Fruit fly (Drosophila melanogaster) whole organism, embryonic: ENCODE data around the gene CG13796.

ENCODE experiments used
- Antp ChIP-seq: fragments of 200-800 bp; sonication (Bioruptor generic); optimal IDR thresholded peaks from 3 replicates; lab custom pipeline; 2016; ENCODE audit warnings: missing biosample characterization, missing genetic modification characterization
- Blimp-1 ChIP-seq: fragments of 200-800 bp; sonication (Bioruptor generic); optimal IDR thresholded peaks from 3 replicates; lab custom pipeline; 2018; ENCODE audit warnings: missing biosample characterization, missing genetic modification characterization, mild to moderate bottlenecking, moderate library complexity, missing genetic modification reagents
- Bteb2 ChIP-seq: fragments of 200-800 bp; sonication (Bioruptor generic); optimal IDR thresholded peaks from 2 replicates; lab custom pipeline; 2016; ENCODE audit warnings: missing biosample characterization, missing genetic modification characterization
- CG10147 ChIP-seq: fragments of 200-800 bp; sonication (Bioruptor generic); optimal IDR thresholded peaks from 2 replicates; lab custom pipeline; 2019; ENCODE audit warnings: missing biosample characterization, mild to moderate bottlenecking, missing genetic modification characterization, moderate library complexity
- CG10431 ChIP-seq: fragments of 200-800 bp; sonication (Bioruptor generic); optimal IDR thresholded peaks from 3 replicates; lab custom pipeline; 2018; ENCODE audit warnings: missing biosample characterization, mild to moderate bottlenecking, missing genetic modification characterization
- CG11695 ChIP-seq: fragments of 200-800 bp; sonication (Bioruptor generic); IDR thresholded peaks from 3 replicates; pipeline ENCODE4 v1.3.6; 2022; ENCODE audit warnings: missing biosample characterization, missing genetic modification characterization
- CG14965 ChIP-seq: fragments of 200-800 bp; sonication (Bioruptor generic); optimal IDR thresholded peaks from 2 replicates; lab custom pipeline; 2016; ENCODE audit warnings: missing biosample characterization, missing genetic modification characterization, borderline replicate concordance
- CG15269 ChIP-seq: fragments of 200-800 bp; sonication (Bioruptor generic); optimal IDR thresholded peaks from 2 replicates; lab custom pipeline; 2018; ENCODE audit warnings: missing biosample characterization, mild to moderate bottlenecking, missing genetic modification characterization, moderate library complexity
- CG3726 ChIP-seq: fragments of 200-800 bp; sonication (Bioruptor generic); IDR thresholded peaks from 3 replicates; pipeline ENCODE4, ENCODE4 v1.3.6; 2022; ENCODE audit warnings: missing biosample characterization, missing genetic modification characterization
- CG42726 ChIP-seq: fragments of 200-800 bp; sonication (Bioruptor generic); IDR thresholded peaks from 2 replicates; pipeline ENCODE4 v1.3.6; 2022; ENCODE audit warnings: missing biosample characterization, missing genetic modification characterization; ENCODE audit not compliant: partially characterized antibody
- CG5953 ChIP-seq: fragments of 200-800 bp; sonication (Bioruptor generic); IDR thresholded peaks from 2 replicates; pipeline ENCODE4 v1.3.6; 2022; ENCODE audit warnings: missing biosample characterization, missing genetic modification characterization
- CHES-1-like ChIP-seq: fragments of 200-800 bp; sonication (Bioruptor generic); optimal IDR thresholded peaks from 2 replicates; lab custom pipeline; 2016; ENCODE audit warnings: missing biosample characterization, missing genetic modification characterization
- Dp ChIP-seq: fragments of 200-800 bp; sonication (Bioruptor generic); optimal IDR thresholded peaks from 2 replicates; lab custom pipeline; 2018; ENCODE audit warnings: missing biosample characterization, mild to moderate bottlenecking, missing genetic modification characterization, moderate library complexity
- Drgx ChIP-seq: fragments of 200-800 bp; sonication (Bioruptor generic); IDR thresholded peaks from 2 replicates; pipeline ENCODE4 v1.3.6; 2022; ENCODE audit warnings: missing biosample characterization, missing genetic modification characterization
- H2.0 ChIP-seq: fragments of 200-800 bp; sonication (Bioruptor generic); IDR thresholded peaks from 2 replicates; pipeline ENCODE4 v1.3.6; 2022; ENCODE audit warnings: missing biosample characterization, missing genetic modification characterization
- Mad ChIP-seq: fragments of 200-800 bp; sonication (Bioruptor generic); optimal IDR thresholded peaks from 2 replicates; lab custom pipeline; 2016; ENCODE audit warnings: missing biosample characterization, missing genetic modification characterization
- Meics ChIP-seq: fragments of 200-800 bp; sonication (Bioruptor generic); optimal IDR thresholded peaks from 2 replicates; lab custom pipeline; 2017; ENCODE audit warnings: missing biosample characterization, mild to moderate bottlenecking, missing genetic modification characterization
- NC2α ChIP-seq: fragments of 200-800 bp; sonication (Bioruptor generic); optimal IDR thresholded peaks from 2 replicates; lab custom pipeline; 2016; ENCODE audit warnings: missing biosample characterization, missing genetic modification characterization
- NC2β ChIP-seq: fragments of 200-800 bp; sonication (Bioruptor generic); optimal IDR thresholded peaks from 2 replicates; lab custom pipeline; 2016; ENCODE audit warnings: missing biosample characterization, missing genetic modification characterization
- Sin3A ChIP-seq: fragments of >200 bp; optimal IDR thresholded peaks from 2 replicates; lab custom pipeline; 2018
- ab ChIP-seq: fragments of 200-800 bp; sonication (Bioruptor generic); optimal IDR thresholded peaks from 2 replicates; lab custom pipeline; 2016; ENCODE audit warnings: missing biosample characterization, missing genetic modification characterization
- al ChIP-seq: fragments of 200-800 bp; sonication (Bioruptor generic); IDR thresholded peaks from 2 replicates; pipeline ENCODE4 v1.3.6; 2022; ENCODE audit warnings: missing biosample characterization, missing genetic modification characterization
- disco-r ChIP-seq: fragments of 200-800 bp; sonication (Bioruptor generic); optimal IDR thresholded peaks from 2 replicates; lab custom pipeline; 2016; ENCODE audit warnings: missing biosample characterization, missing genetic modification characterization
- eyg ChIP-seq: fragments of 200-800 bp; sonication (Bioruptor generic); optimal IDR thresholded peaks from 3 replicates; lab custom pipeline; 2016; ENCODE audit warnings: missing biosample characterization, missing genetic modification characterization
- grn ChIP-seq: fragments of 200-800 bp; sonication (Bioruptor generic); optimal IDR thresholded peaks from 3 replicates; lab custom pipeline; 2017; ENCODE audit warnings: missing biosample characterization, missing genetic modification characterization
- klu ChIP-seq: fragments of 200-800 bp; sonication (Bioruptor generic); IDR thresholded peaks from 2 replicates; pipeline ENCODE4 v1.3.6; 2022; ENCODE audit warnings: missing biosample characterization, missing genetic modification characterization
- nerfin-2 ChIP-seq: fragments of 200-800 bp; sonication (Bioruptor generic); IDR thresholded peaks from 2 replicates; pipeline ENCODE4 v1.3.6; 2022; ENCODE audit warnings: missing biosample characterization, missing genetic modification characterization; ENCODE audit not compliant: partially characterized antibody
- org-1 ChIP-seq: fragments of 200-800 bp; sonication (Bioruptor generic); optimal IDR thresholded peaks from 2 replicates; lab custom pipeline; 2017; ENCODE audit warnings: missing biosample characterization, missing genetic modification characterization
- pho ChIP-seq: fragments of 200-800 bp; sonication (Bioruptor generic); optimal IDR thresholded peaks from 2 replicates; lab custom pipeline; 2016; ENCODE audit warnings: missing biosample characterization, missing genetic modification characterization
- prd ChIP-seq, 3 experiments: fragments of >200 bp in 2 of 3; fragments of 200-800 bp in 1 of 3; sonication (Bioruptor generic) in 1 of 3; optimal IDR thresholded peaks in 2 of 3; IDR thresholded peaks in 1 of 3; 2 replicates in 2 of 3; 3 replicates in 1 of 3; pipeline versions ENCODE4 v1.3.6 to Lab custom; 2017 to 2022; ENCODE audit warnings: missing biosample characterization in 1 of 3, missing genetic modification characterization in 1 of 3
- rib ChIP-seq: fragments of 200-800 bp; sonication (Bioruptor generic); IDR thresholded peaks from 2 replicates; pipeline ENCODE4 v1.3.6; 2022; ENCODE audit warnings: missing biosample characterization, missing genetic modification characterization
- row ChIP-seq: fragments of 200-800 bp; sonication (Bioruptor generic); IDR thresholded peaks from 3 replicates; pipeline ENCODE4 v1.3.6; 2022; ENCODE audit warnings: missing biosample characterization, missing genetic modification characterization
- scrt ChIP-seq: fragments of 200-800 bp; sonication (Bioruptor generic); optimal IDR thresholded peaks from 2 replicates; lab custom pipeline; 2018; ENCODE audit warnings: missing biosample characterization, mild to moderate bottlenecking, missing genetic modification characterization, moderate library complexity
- sens ChIP-seq: fragments of 200-800 bp; sonication (Bioruptor generic); peaks from one replicate; lab custom pipeline; 2016; ENCODE audit warnings: missing biosample characterization, missing genetic modification characterization
- shn ChIP-seq: fragments of 200-800 bp; sonication (Bioruptor generic); optimal IDR thresholded peaks from 3 replicates; lab custom pipeline; 2016; ENCODE audit warnings: missing biosample characterization, missing genetic modification characterization
- toy ChIP-seq: fragments of 200-800 bp; sonication (Bioruptor generic); IDR thresholded peaks from 2 replicates; pipeline ENCODE4 v1.3.6; 2022; ENCODE audit warnings: missing biosample characterization, missing genetic modification characterization
- ttk ChIP-seq: fragments of 200-800 bp; sonication (Bioruptor generic); IDR thresholded peaks from 2 replicates; pipeline ENCODE4 v2.1.2; 2022; ENCODE audit warnings: missing biosample characterization, missing genetic modification characterization

The CG13796 gene

DNA sequence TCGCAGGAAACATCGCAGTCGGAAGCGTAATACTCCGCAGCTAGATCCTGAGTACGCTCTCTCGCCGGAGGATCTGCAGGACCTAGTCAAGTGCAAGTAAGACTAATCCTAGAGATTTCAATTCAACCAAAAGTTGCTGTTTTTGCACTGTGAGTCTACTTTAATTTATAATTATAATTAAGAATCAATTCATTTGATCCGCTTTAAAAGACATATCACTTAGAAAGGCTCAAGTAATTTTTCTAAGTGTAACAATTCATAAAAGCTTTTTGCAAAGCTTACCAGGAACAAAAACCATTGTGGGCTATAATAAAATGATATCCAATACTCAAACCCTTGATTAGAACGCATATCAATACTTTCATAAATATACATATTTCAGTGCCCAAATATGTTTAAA, 24.4 kb upstream of the CG13796 start (continued):
- TF ChIP-seq disco-r (GFP tag; lab: Kevin White, UChicago) (no peak), CG15269 (peak; percentile 30), CG42726 (GFP tag; lab: Robert Waterston, UW) (no peak), Antp (GFP tag; lab: Kevin White, UChicago) (no peak), al (no peak), Mad (GFP tag; lab: Kevin White, UChicago) (no peak), Meics (GFP tag; lab: Kevin White, UChicago) (peak; percentile 6), CG14965 (no peak), CG5953 (0 out of 2 replicates have a peak, but pooled peaks have one; percentile 16), CHES-1-like (no peak), H2.0 (peak; percentile 34; the same call in 1 of the 2 replicates), org-1 (no peak)

DNA sequence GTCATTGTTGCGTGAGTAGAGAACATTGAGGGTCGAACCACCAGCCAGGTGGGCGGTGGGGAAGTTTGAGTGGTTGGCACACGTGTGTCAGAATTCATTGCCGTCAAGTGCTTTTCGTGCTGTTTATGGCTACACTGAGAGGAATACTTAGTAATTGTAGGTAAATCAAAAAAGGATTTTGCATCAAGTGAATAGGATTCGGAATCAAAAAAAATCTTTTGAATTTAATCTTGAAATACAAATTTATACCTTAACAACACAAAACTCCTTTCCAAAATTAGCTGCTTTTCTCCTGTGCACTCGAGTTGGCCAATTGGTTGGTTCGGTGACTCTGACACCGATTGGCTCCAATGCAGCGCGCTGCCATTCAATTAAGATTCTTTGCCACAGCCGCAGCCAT, 22.1 kb upstream of the CG13796 start:
- TF ChIP-seq prd (optimal IDR thresholded peaks at IDR 0.05; lab: Kevin White, UChicago) = no peak
- TF ChIP-seq prd (GFP tag; IDR thresholded peaks at IDR 0.05; lab: Robert Waterston, UW) = 0 out of 3 replicates have a peak, but pooled peaks have one; percentile 13
- TF ChIP-seq row (GFP tag; lab: Robert Waterston, UW) = 0 out of 3 replicates have a peak, but pooled peaks have one; percentile 14
- TF ChIP-seq sens = peak; percentile 46
- TF ChIP-seq Drgx (GFP tag; lab: Robert Waterston, UW) = peak; percentile 68
- no peak for TF ChIP-seq klu (GFP tag; lab: Robert Waterston, UW)
- TF ChIP-seq ttk (GFP tag; lab: Robert Waterston, UW) = no peak

- TF ChIP-seq CG10431 (GFP tag; lab: Kevin White, UChicago) (no peak), eyg (GFP tag; lab: Kevin White, UChicago) (no peak), NC2α (no peak), rib (no peak)
Observed at dm6 chr2L:7753874-7754273, 21.4 kb upstream of the CG13796 start, which contains the start of gene CG46025. Gene CG46025, plus strand, starts transcription at chr2L:7754174.

- TF ChIP-seq CG3726 (GFP tag; lab: Robert Waterston, UW) (no peak), Blimp-1 (GFP tag; lab: Kevin White, UChicago) (no peak), Bteb2 (GFP tag; lab: Kevin White, UChicago) (no peak), shn (GFP tag; lab: Kevin White, UChicago) (no peak), nerfin-2 (GFP tag; lab: Robert Waterston, UW) (no peak), pho (no peak), scrt (GFP tag; lab: Kevin White, UChicago) (no peak), toy (no peak), grn (GFP tag; lab: Kevin White, UChicago) (no peak), Sin3A (lab: Kevin White, UChicago) (no peak), ab (GFP tag; lab: Kevin White, UChicago) (no peak), NC2β (GFP tag; lab: Kevin White, UChicago) (no peak), Dp (GFP tag; lab: Kevin White, UChicago) (no peak), CG10147 (GFP tag; lab: Kevin White, UChicago) (no peak), CG11695 (GFP tag; lab: Robert Waterston, UW) (no peak)
Observed at dm6 chr2L:7753086-7753485, 20.6 kb upstream of the CG13796 start, which contains the start of gene CG7203. Gene CG7203, minus strand, starts transcription at chr2L:7753186.
